Worm (Caenorhabditis elegans): ENCODE results near the gene ragc-1.
A peak's percentile ranks its signal among the peaks of the same experiment; 100 is the strongest.

ragc-1 gene

ce11 chrIV:11593415-11594190 lies 11.1 kb downstream of the ragc-1 start, which contains the start of gene F40F11.3 (continued):
- TF ChIP-seq ceh-100 (GFP tag; IDR thresholded peaks at IDR 0.05) = no peak; the same call in none of the 2 replicates
- no peak for TF ChIP-seq mes-4 (tag; optimal IDR thresholded peaks at IDR 0.05)
- TF ChIP-seq lag-1 (GFP tag; IDR thresholded peaks at IDR 0.05) = no peak
- no peak for TF ChIP-seq F55B11.4 (tag; optimal IDR thresholded peaks at IDR 0.05; ENCODE audit: borderline replicate concordance, insufficient read depth)
- no peak for TF ChIP-seq hlh-26 (GFP tag; conservative IDR thresholded peaks at IDR 0.05)
- no peak for TF ChIP-seq T07F8.4 (tag; optimal IDR thresholded peaks at IDR 0.05)
- TF ChIP-seq sea-2 (GFP tag; IDR thresholded peaks at IDR 0.05) = no peak
- TF ChIP-seq sdz-38 (tag; optimal IDR thresholded peaks at IDR 0.05) = no peak
- TF ChIP-seq ceh-40 (GFP tag; IDR thresholded peaks at IDR 0.05) = 0 out of 2 replicates have a peak, but pooled peaks have one; percentile 52
- no peak for TF ChIP-seq aptf-3 (GFP tag; IDR thresholded peaks at IDR 0.05)
- 0 out of 2 replicates have a peak, but pooled peaks have one; percentile 37 for TF ChIP-seq Y67H2A.10 (GFP tag; conservative IDR thresholded peaks at IDR 0.05)
- TF ChIP-seq egrh-3 (GFP tag; IDR thresholded peaks at IDR 0.05) = no peak
- TF ChIP-seq hrde-1 (tag; optimal IDR thresholded peaks at IDR 0.05; ENCODE audit: borderline replicate concordance) = no peak
- TF ChIP-seq fkh-3 (tag; optimal IDR thresholded peaks at IDR 0.05) = no peak
- TF ChIP-seq pha-4 (tag; optimal IDR thresholded peaks at IDR 0.05) = no peak
- TF ChIP-seq lsl-1 (GFP tag; optimal IDR thresholded peaks at IDR 0.05) = no peak
- no peak for TF ChIP-seq ama-1 (optimal IDR thresholded peaks at IDR 0.05)
- TF ChIP-seq ama-1 (GFP tag; optimal IDR thresholded peaks at IDR 0.05) = no peak
- TF ChIP-seq nhr-80 (tag; optimal IDR thresholded peaks at IDR 0.05) = peak; percentile 41
- TF ChIP-seq nhr-120 (GFP tag; IDR thresholded peaks at IDR 0.05) = no peak
- TF ChIP-seq cebp-2 (GFP tag; IDR thresholded peaks at IDR 0.05) = 0 out of 2 replicates have a peak, but pooled peaks have one; percentile 47
- TF ChIP-seq attf-5 (GFP tag; optimal IDR thresholded peaks at IDR 0.05) = peak; percentile 90
- no peak for TF ChIP-seq nfya-1 (tag; optimal IDR thresholded peaks at IDR 0.05; ENCODE audit: borderline replicate concordance, insufficient read depth)
- no peak for TF ChIP-seq rec-8 (tag; optimal IDR thresholded peaks at IDR 0.05)
- no peak for TF ChIP-seq F23B12.7 (tag; optimal IDR thresholded peaks at IDR 0.05; ENCODE audit: insufficient read depth)
- TF ChIP-seq ztf-22 (GFP tag; optimal IDR thresholded peaks at IDR 0.05) = peak; percentile 34
- no peak for TF ChIP-seq F52B5.7 (tag; optimal IDR thresholded peaks at IDR 0.05)
- TF ChIP-seq lir-1 (GFP tag; conservative IDR thresholded peaks at IDR 0.05) = no peak
- 0 out of 2 replicates have a peak, but pooled peaks have one; percentile 40 for TF ChIP-seq egl-18 (GFP tag; IDR thresholded peaks at IDR 0.05)
- TF ChIP-seq let-607 (tag; optimal IDR thresholded peaks at IDR 0.05) = peak in 1 of 2 experiments; percentile 52
- peak; percentile 54 for TF ChIP-seq tbp1 (GFP tag; optimal IDR thresholded peaks at IDR 0.05)
- TF ChIP-seq F49E8.2 (tag; optimal IDR thresholded peaks at IDR 0.05; ENCODE audit: insufficient read depth) = no peak
- no peak; the same call in 1 of the 2 replicates for TF ChIP-seq zfh-2 (GFP tag; conservative IDR thresholded peaks at IDR 0.05)
- TF ChIP-seq madf-10 (tag; optimal IDR thresholded peaks at IDR 0.05) = peak; percentile 71
- TF ChIP-seq C06A6.2 (GFP tag; conservative IDR thresholded peaks at IDR 0.05) = peak; percentile 78; the same call in 1 of the 2 replicates
- peak; percentile 37; the same call in 1 of the 2 replicates for TF ChIP-seq hmg-20 (GFP tag; IDR thresholded peaks at IDR 0.05)
- no peak for TF ChIP-seq unc-130 (GFP tag; optimal IDR thresholded peaks at IDR 0.05)
- TF ChIP-seq nfya-2 (GFP tag; IDR thresholded peaks at IDR 0.05) = 0 out of 2 replicates have a peak, but pooled peaks have one; percentile 10
- TF ChIP-seq pbrm-1 (GFP tag; IDR thresholded peaks at IDR 0.05) = peak; percentile 73
- TF ChIP-seq mxl-1 (tag; optimal IDR thresholded peaks at IDR 0.05) = no peak
- peak; percentile 32 for TF ChIP-seq dpl-1 (GFP tag; optimal IDR thresholded peaks at IDR 0.05)
- TF ChIP-seq D2030.7 (GFP tag; IDR thresholded peaks at IDR 0.05) = no peak
- peak; percentile 26 for TF ChIP-seq B0336.3 (GFP tag; IDR thresholded peaks at IDR 0.05)
- TF ChIP-seq ztf-28 (GFP tag; IDR thresholded peaks at IDR 0.05) = no peak
- TF ChIP-seq cebp-1 (GFP tag; IDR thresholded peaks at IDR 0.05) = peak; percentile 7; the same call in 1 of the 2 replicates
- peak; percentile 77 for TF ChIP-seq cebp-1 (tag; optimal IDR thresholded peaks at IDR 0.05)
- TF ChIP-seq F22D6.2 (tag; optimal IDR thresholded peaks at IDR 0.05) = no peak
